Fruit fly (Drosophila melanogaster): ENCODE measurements around the gene CG15760.

CG15760 gene

dm6 chrX:13634254-13634999 lies 35.1 kb upstream of the CG15760 start (continued):
- no peak for TF ChIP-seq CG32772 (GFP tag; IDR thresholded peaks at IDR 0.05)
- TF ChIP-seq dpn (GFP tag; optimal IDR thresholded peaks at IDR 0.05), result peak; percentile 23 to 44
- no peak for TF ChIP-seq CG17802 (tag; optimal IDR thresholded peaks at IDR 0.05)
- peak; percentile 38 for TF ChIP-seq Xrp1 (GFP tag; IDR thresholded peaks at IDR 0.05)
- TF ChIP-seq CG3847 (GFP tag; IDR thresholded peaks at IDR 0.05), result peak; percentile 50
- TF ChIP-seq Tbp (GFP tag; optimal IDR thresholded peaks at IDR 0.05), result no peak
- no peak for TF ChIP-seq CG10267 (tag; optimal IDR thresholded peaks at IDR 0.05)
- TF ChIP-seq zen (tag; optimal IDR thresholded peaks at IDR 0.05), result no peak
- peak; percentile 25 for TF ChIP-seq Camta (GFP tag; optimal IDR thresholded peaks at IDR 0.05)
- TF ChIP-seq fd96Cb (tag; optimal IDR thresholded peaks at IDR 0.05), result no peak
- no peak for TF ChIP-seq jing (GFP tag; optimal IDR thresholded peaks at IDR 0.05)
- peak; percentile 24 for TF ChIP-seq crc (GFP tag; optimal IDR thresholded peaks at IDR 0.05)
- TF ChIP-seq CG3281 (GFP tag; optimal IDR thresholded peaks at IDR 0.05), result peak; percentile 64
- peak; percentile 62 for TF ChIP-seq bab2 (GFP tag; optimal IDR thresholded peaks at IDR 0.05)
- no peak for TF ChIP-seq ham (GFP tag; IDR thresholded peaks at IDR 0.05)
- TF ChIP-seq chn (GFP tag; optimal IDR thresholded peaks at IDR 0.05), result peak; percentile 25
- TF ChIP-seq toy (GFP tag; IDR thresholded peaks at IDR 0.05), result 0 out of 2 replicates have a peak, but pooled peaks have one; percentile 16
- peak; percentile 4 for TF ChIP-seq dm (GFP tag; optimal IDR thresholded peaks at IDR 0.05)
- TF ChIP-seq HmgZ (tag; optimal IDR thresholded peaks at IDR 0.05), result peak; percentile 38
- peak; percentile 30 for TF ChIP-seq fd64A (GFP tag; optimal IDR thresholded peaks at IDR 0.05)
- peak; percentile 32 for TF ChIP-seq CG1233 (GFP tag; optimal IDR thresholded peaks at IDR 0.05)
- peak; percentile 80 for TF ChIP-seq Fer1 (GFP tag; optimal IDR thresholded peaks at IDR 0.05)
- peak; percentile 30 for TF ChIP-seq Usf (GFP tag; optimal IDR thresholded peaks at IDR 0.05)
- no peak for TF ChIP-seq E2f1 (GFP tag; IDR thresholded peaks at IDR 0.05)
- peak; percentile 4 for TF ChIP-seq nerfin-1 (tag; optimal IDR thresholded peaks at IDR 0.05)
- TF ChIP-seq amos (GFP tag; IDR thresholded peaks at IDR 0.05; ENCODE audit: partially characterized antibody), result no peak
- no peak for TF ChIP-seq pum (GFP tag; optimal IDR thresholded peaks at IDR 0.05)
- no peak for TF ChIP-seq Dp (GFP tag; optimal IDR thresholded peaks at IDR 0.05)
- TF ChIP-seq CG2875 (GFP tag; optimal IDR thresholded peaks at IDR 0.05), result peak; percentile 40
- peak; percentile 38 for TF ChIP-seq B-H2 (GFP tag; optimal IDR thresholded peaks at IDR 0.05)
- no peak for TF ChIP-seq CG2116 (GFP tag; optimal IDR thresholded peaks at IDR 0.05)
- no peak for TF ChIP-seq CG8290 (GFP tag; optimal IDR thresholded peaks at IDR 0.05)
- TF ChIP-seq CG8290 (tag; optimal IDR thresholded peaks at IDR 0.05), result peak in 1 of 2 experiments; percentile 30
- TF ChIP-seq Deaf1 (tag; optimal IDR thresholded peaks at IDR 0.05), result no peak
- TF ChIP-seq CG18764 (GFP tag; optimal IDR thresholded peaks at IDR 0.05), result peak; percentile 24
- TF ChIP-seq CG12391 (tag; optimal IDR thresholded peaks at IDR 0.05), result no peak
- TF ChIP-seq Eip74EF (GFP tag; optimal IDR thresholded peaks at IDR 0.05), result peak in 1 of 2 experiments; percentile 20
- 0 out of 3 replicates have a peak, but pooled peaks have one; percentile 15 for TF ChIP-seq CG7357 (GFP tag; IDR thresholded peaks at IDR 0.05)
- TF ChIP-seq gsb-n (tag; optimal IDR thresholded peaks at IDR 0.05), result no peak
- TF ChIP-seq gt (GFP tag; IDR thresholded peaks at IDR 0.05), result no peak
- TF ChIP-seq Opbp (GFP tag; IDR thresholded peaks at IDR 0.05; ENCODE audit: partially characterized antibody), result no peak
- TF ChIP-seq CHES-1-like (GFP tag; optimal IDR thresholded peaks at IDR 0.05), result peak; percentile 69
- TF ChIP-seq tup (GFP tag; optimal IDR thresholded peaks at IDR 0.05), result peak; percentile 6
- TF ChIP-seq Nf-YA (GFP tag; IDR thresholded peaks at IDR 0.05), result no peak
- TF ChIP-seq stc (GFP tag; IDR thresholded peaks at IDR 0.05), result no peak
- peak; percentile 35 for TF ChIP-seq CG31365 (tag; optimal IDR thresholded peaks at IDR 0.05)
- TF ChIP-seq CG9932 (GFP tag; IDR thresholded peaks at IDR 0.05), result peak; percentile 71
- peak; percentile 34 for TF ChIP-seq Jarid2 (GFP tag; optimal IDR thresholded peaks at IDR 0.05)
- peak; percentile 17 for TF ChIP-seq CG6854 (GFP tag; optimal IDR thresholded peaks at IDR 0.05)
- no peak for TF ChIP-seq salm (tag; optimal IDR thresholded peaks at IDR 0.05)
